1 fruit fly cellular context compared by ENCODE assay signal in genomic region chr2L:3437068-3437467, dm6.
A peak's percentile ranks its signal among the peaks of the same experiment; 100 is the strongest.
TF ChIP-seq lines count a peak whose summit lies in the region.

No protein-coding gene starts in this region.

TF ChIP-seq in whole organism, embryonic, 481 proteins besides CTCF, POLR2A, EP300 and RAD21 (continued from another document):
- no peak for TF ChIP-seq Tbp (GFP tag; optimal IDR thresholded peaks at IDR 0.05; lab: Kevin White, UChicago)
- TF ChIP-seq HmgD (GFP tag; optimal IDR thresholded peaks at IDR 0.05; lab: Kevin White, UChicago), result no peak
- TF ChIP-seq ci (GFP tag; IDR thresholded peaks at IDR 0.05; lab: Robert Waterston, UW), result peak; percentile 91
- TF ChIP-seq CG5953 (GFP tag; IDR thresholded peaks at IDR 0.05; lab: Robert Waterston, UW), result 0 out of 2 replicates have a peak, but pooled peaks have one; percentile 16
- no peak for TF ChIP-seq CG11398 (GFP tag; optimal IDR thresholded peaks at IDR 0.05; lab: Kevin White, UChicago)
- no peak for TF ChIP-seq lov (optimal IDR thresholded peaks at IDR 0.05; lab: Kevin White, UChicago)
- TF ChIP-seq lov (GFP tag; IDR thresholded peaks at IDR 0.05; lab: Robert Waterston, UW), result peak; percentile 73; the same call in 2 of the 3 replicates
- no peak for TF ChIP-seq CG8478 (optimal IDR thresholded peaks at IDR 0.05; lab: Kevin White, UChicago)
- peak; percentile 71 for TF ChIP-seq Awh (GFP tag; IDR thresholded peaks at IDR 0.05; lab: Robert Waterston, UW)
- no peak for TF ChIP-seq pan (optimal IDR thresholded peaks at IDR 0.05; lab: Kevin White, UChicago)
- peak in 1 of 2 experiments; percentile 81 for TF ChIP-seq pan (GFP tag; optimal IDR thresholded peaks at IDR 0.05 in 1 of 2, IDR thresholded peaks at IDR 0.05 in 1 of 2)
- TF ChIP-seq CG3838 (GFP tag; optimal IDR thresholded peaks at IDR 0.05; lab: Kevin White, UChicago), result no peak
- TF ChIP-seq psq (GFP tag; optimal IDR thresholded peaks at IDR 0.05; lab: Kevin White, UChicago), result no peak
- TF ChIP-seq Spps (tag; optimal IDR thresholded peaks at IDR 0.05; lab: Kevin White, UChicago), result peak; percentile 37
- TF ChIP-seq kah (GFP tag; optimal IDR thresholded peaks at IDR 0.05; lab: Kevin White, UChicago), result peak; percentile 65
- no peak for TF ChIP-seq Sry-δ (GFP tag; optimal IDR thresholded peaks at IDR 0.05; lab: Kevin White, UChicago)
- TF ChIP-seq CG7839 (tag; optimal IDR thresholded peaks at IDR 0.05; lab: Kevin White, UChicago), result peak; percentile 61
- TF ChIP-seq HHEX (GFP tag; optimal IDR thresholded peaks at IDR 0.05; lab: Kevin White, UChicago), result peak; percentile 40
- TF ChIP-seq CG5245 (GFP tag; optimal IDR thresholded peaks at IDR 0.05; lab: Kevin White, UChicago), result peak; percentile 6
- TF ChIP-seq CG10274 (GFP tag; optimal IDR thresholded peaks at IDR 0.05; lab: Kevin White, UChicago), result no peak
- peak; percentile 31 for TF ChIP-seq Ada2b (GFP tag; IDR thresholded peaks at IDR 0.05; lab: Robert Waterston, UW)
- TF ChIP-seq CG15073 (GFP tag; optimal IDR thresholded peaks at IDR 0.05; lab: Kevin White, UChicago), result no peak
- no peak for TF ChIP-seq ac (GFP tag; optimal IDR thresholded peaks at IDR 0.05; lab: Kevin White, UChicago)
- peak; percentile 31 for TF ChIP-seq CG9437 (GFP tag; optimal IDR thresholded peaks at IDR 0.05; lab: Kevin White, UChicago)
- TF ChIP-seq trem (tag; optimal IDR thresholded peaks at IDR 0.05; lab: Kevin White, UChicago), result peak; percentile 36
- TF ChIP-seq Myb (GFP tag; optimal IDR thresholded peaks at IDR 0.05; lab: Kevin White, UChicago), result no peak
- TF ChIP-seq gcm2 (GFP tag; optimal IDR thresholded peaks at IDR 0.05; lab: Kevin White, UChicago), result no peak
- TF ChIP-seq repo (GFP tag; optimal IDR thresholded peaks at IDR 0.05; lab: Kevin White, UChicago), result no peak
- TF ChIP-seq Neu2 (GFP tag; optimal IDR thresholded peaks at IDR 0.05; lab: Kevin White, UChicago; ENCODE audit: borderline replicate concordance), result no peak
- TF ChIP-seq Sox100B (GFP tag; optimal IDR thresholded peaks at IDR 0.05; lab: Kevin White, UChicago), result peak; percentile 67
- peak; percentile 37 for TF ChIP-seq CG14710 (tag; optimal IDR thresholded peaks at IDR 0.05; lab: Kevin White, UChicago)
- peak; percentile 6 for TF ChIP-seq Bdp1 (GFP tag; optimal IDR thresholded peaks at IDR 0.05; lab: Kevin White, UChicago)
- TF ChIP-seq peb (GFP tag; IDR thresholded peaks at IDR 0.05; lab: Robert Waterston, UW), result no peak
- peak; percentile 14 for TF ChIP-seq run (tag; optimal IDR thresholded peaks at IDR 0.05; lab: Kevin White, UChicago)
- no peak for TF ChIP-seq Taf1 (GFP tag; IDR thresholded peaks at IDR 0.05; lab: Robert Waterston, UW)
- TF ChIP-seq CG10543 (GFP tag; optimal IDR thresholded peaks at IDR 0.05; lab: Kevin White, UChicago), result no peak
- TF ChIP-seq ato (GFP tag; IDR thresholded peaks at IDR 0.05; lab: Robert Waterston, UW; ENCODE audit: partially characterized antibody), result no peak
- TF ChIP-seq Doc2 (GFP tag; IDR thresholded peaks at IDR 0.05; lab: Robert Waterston, UW), result no peak
- TF ChIP-seq CG17186 (GFP tag; optimal IDR thresholded peaks at IDR 0.05; lab: Kevin White, UChicago), result no peak
- TF ChIP-seq zen2 (GFP tag; IDR thresholded peaks at IDR 0.05; lab: Robert Waterston, UW; ENCODE audit: partially characterized antibody), result no peak
- peak; percentile 4 for TF ChIP-seq CG8944 (GFP tag; optimal IDR thresholded peaks at IDR 0.05; lab: Kevin White, UChicago)
- TF ChIP-seq Rfx (GFP tag; IDR thresholded peaks at IDR 0.05; lab: Robert Waterston, UW), result no peak
- TF ChIP-seq CG3281 (GFP tag; optimal IDR thresholded peaks at IDR 0.05; lab: Kevin White, UChicago), result peak; percentile 23
- TF ChIP-seq CG30403 (GFP tag; optimal IDR thresholded peaks at IDR 0.05; lab: Kevin White, UChicago), result peak; percentile 47
- no peak for TF ChIP-seq sna (GFP tag; IDR thresholded peaks at IDR 0.05; lab: Robert Waterston, UW; ENCODE audit: partially characterized antibody)
- peak; percentile 13 for TF ChIP-seq CG4328 (GFP tag; optimal IDR thresholded peaks at IDR 0.05; lab: Kevin White, UChicago)
- TF ChIP-seq seq (GFP tag; IDR thresholded peaks at IDR 0.05; lab: Robert Waterston, UW), result peak; percentile 64; the same call in 1 of the 2 replicates
- peak; percentile 40; the same call in 1 of the 3 replicates for TF ChIP-seq Optix (GFP tag; IDR thresholded peaks at IDR 0.05; lab: Robert Waterston, UW)
- TF ChIP-seq CG8359 (GFP tag; optimal IDR thresholded peaks at IDR 0.05; lab: Kevin White, UChicago; ENCODE audit: borderline replicate concordance), result peak; percentile 32
